Fruit fly (Drosophila melanogaster) whole organism, embryonic: ENCODE data around the gene CG31224.
A peak's percentile ranks its signal among the peaks of the same experiment; 100 is the strongest.

Source experiments
- Atf6 ChIP-seq: fragments of 200-800 bp; sonication (Bioruptor generic); IDR thresholded peaks from 2 replicates; pipeline ENCODE4 v1.3.6; 2022; ENCODE audit warnings: missing biosample characterization, missing genetic modification characterization
- B-H2 ChIP-seq: fragments of 200-800 bp; sonication (Bioruptor generic); optimal IDR thresholded peaks from 2 replicates; lab custom pipeline; 2018; ENCODE audit warnings: missing biosample characterization, mild to moderate bottlenecking, missing genetic modification characterization
- Bgb ChIP-seq: fragments of 200-800 bp; sonication (Bioruptor generic); IDR thresholded peaks from 2 replicates; pipeline ENCODE4 v1.3.6; 2022; ENCODE audit warnings: missing biosample characterization, missing genetic modification characterization; ENCODE audit not compliant: partially characterized antibody
- CG11398 ChIP-seq: fragments of 200-800 bp; sonication (Bioruptor generic); optimal IDR thresholded peaks from 2 replicates; lab custom pipeline; 2016; ENCODE audit warnings: missing biosample characterization, missing genetic modification characterization
- CG13296 ChIP-seq: fragments of 200-800 bp; sonication (Bioruptor generic); optimal IDR thresholded peaks from 3 replicates; lab custom pipeline; 2018; ENCODE audit warnings: missing biosample characterization, mild to moderate bottlenecking, missing genetic modification characterization
- CG14667 ChIP-seq: fragments of 200-800 bp; sonication (Bioruptor generic); IDR thresholded peaks from 2 replicates; pipeline ENCODE4 v1.3.6; 2022; ENCODE audit warnings: missing biosample characterization, missing genetic modification characterization
- CG14860 ChIP-seq: fragments of 200-800 bp; sonication (Bioruptor generic); IDR thresholded peaks from 3 replicates; pipeline ENCODE4 v1.3.6; 2022; ENCODE audit warnings: missing biosample characterization, missing genetic modification characterization; ENCODE audit not compliant: partially characterized antibody
- CG18011 ChIP-seq: fragments of 200-800 bp; sonication (Bioruptor generic); optimal IDR thresholded peaks from 2 replicates; lab custom pipeline; 2017; ENCODE audit warnings: missing biosample characterization, missing genetic modification characterization, mild to moderate bottlenecking, moderate library complexity, missing genotype
- CG30020 ChIP-seq: fragments of 200-800 bp; optimal IDR thresholded peaks from 2 replicates; lab custom pipeline; 2019; ENCODE audit warnings: missing biosample characterization, mild to moderate bottlenecking, missing genetic modification characterization, moderate library complexity
- CG31365 ChIP-seq: fragments of 200-800 bp; sonication (Bioruptor generic); optimal IDR thresholded peaks from 2 replicates; lab custom pipeline; 2018; ENCODE audit warnings: missing biosample characterization, mild to moderate bottlenecking, missing genetic modification characterization
- CG32767 ChIP-seq: fragments of 200-800 bp; sonication (Bioruptor generic); IDR thresholded peaks from 2 replicates; pipeline ENCODE4 v1.3.6; 2022; ENCODE audit warnings: missing biosample characterization, missing genetic modification characterization
- CG5180 ChIP-seq: fragments of 200-800 bp; sonication (Bioruptor generic); optimal IDR thresholded peaks from 3 replicates; lab custom pipeline; 2017; ENCODE audit warnings: missing biosample characterization, missing genetic modification characterization, mild to moderate bottlenecking, moderate library complexity, missing genetic modification reagents
- CG7745 ChIP-seq: fragments of 200-800 bp; sonication (Bioruptor generic); optimal IDR thresholded peaks from 2 replicates; lab custom pipeline; 2018; ENCODE audit warnings: missing biosample characterization, mild to moderate bottlenecking, missing genetic modification characterization, moderate library complexity
- Chrac-16 ChIP-seq: fragments of 200-800 bp; sonication (Bioruptor generic); optimal IDR thresholded peaks from 3 replicates; lab custom pipeline; 2016; ENCODE audit warnings: missing biosample characterization, missing genetic modification characterization
- Dll ChIP-seq: fragments of 200-800 bp; sonication (Bioruptor generic); IDR thresholded peaks from 4 replicates; pipeline ENCODE4 v1.3.6; 2022; ENCODE audit warnings: missing biosample characterization, missing genetic modification characterization; ENCODE audit not compliant: partially characterized antibody
- Dref ChIP-seq: fragments of 200-800 bp; sonication (Bioruptor generic); IDR thresholded peaks from 2 replicates; pipeline ENCODE4 v1.3.6; 2022; ENCODE audit warnings: missing biosample characterization, missing genetic modification characterization
- Eip74EF ChIP-seq, 2 experiments: fragments of 200-800 bp in 1 of 2; fragments of >200 bp in 1 of 2; sonication (Bioruptor generic) in 1 of 2; optimal IDR thresholded peaks; 2 replicates each; lab custom pipeline; 2017 to 2019; ENCODE audit warnings: missing biosample characterization in 2 of 2, missing genetic modification characterization in 2 of 2, mild to moderate bottlenecking in 1 of 2, moderate library complexity in 1 of 2
- Fer1 ChIP-seq: fragments of 200-800 bp; sonication (Bioruptor generic); optimal IDR thresholded peaks from 2 replicates; lab custom pipeline; 2017; ENCODE audit warnings: missing biosample characterization, mild to moderate bottlenecking, missing genetic modification characterization
- HLH4C ChIP-seq: fragments of 200-800 bp; sonication (Bioruptor generic); IDR thresholded peaks from 3 replicates; pipeline ENCODE4 v1.3.6; 2022; ENCODE audit warnings: missing biosample characterization, missing genetic modification characterization; ENCODE audit not compliant: partially characterized antibody
- Hand ChIP-seq: fragments of 200-800 bp; sonication (Bioruptor generic); optimal IDR thresholded peaks from 2 replicates; lab custom pipeline; 2017; ENCODE audit warnings: mild to moderate bottlenecking, missing biosample characterization, missing genetic modification reagents, missing genetic modification characterization
- Hr51 ChIP-seq, 2 experiments: fragments of 200-800 bp; sonication (Bioruptor generic); optimal IDR thresholded peaks; 2 replicates in 1 of 2; 3 replicates in 1 of 2; lab custom pipeline; 2016 to 2018; ENCODE audit warnings: missing biosample characterization in 2 of 2, missing genetic modification characterization in 2 of 2, mild to moderate bottlenecking in 1 of 2, moderate library complexity in 1 of 2
- Kr ChIP-seq: fragments of 200-800 bp; sonication (Bioruptor generic); optimal IDR thresholded peaks from 2 replicates; lab custom pipeline; 2017; ENCODE audit warnings: missing biosample characterization, mild to moderate bottlenecking, missing genetic modification characterization
- Mad ChIP-seq: fragments of 200-800 bp; sonication (Bioruptor generic); optimal IDR thresholded peaks from 2 replicates; lab custom pipeline; 2016; ENCODE audit warnings: missing biosample characterization, missing genetic modification characterization
- Oli ChIP-seq: fragments of 200-800 bp; sonication (Bioruptor generic); optimal IDR thresholded peaks from 2 replicates; lab custom pipeline; 2018; ENCODE audit warnings: missing biosample characterization, mild to moderate bottlenecking, missing genetic modification characterization, moderate library complexity
- al ChIP-seq: fragments of 200-800 bp; sonication (Bioruptor generic); IDR thresholded peaks from 2 replicates; pipeline ENCODE4 v1.3.6; 2022; ENCODE audit warnings: missing biosample characterization, missing genetic modification characterization
- ase ChIP-seq: fragments of 200-800 bp; sonication (Bioruptor generic); IDR thresholded peaks from 3 replicates; pipeline ENCODE4 v1.3.6; 2022; ENCODE audit warnings: missing biosample characterization, missing genetic modification characterization
- bbx ChIP-seq: fragments of 200-800 bp; sonication (Bioruptor generic); IDR thresholded peaks from 2 replicates; pipeline ENCODE4 v1.3.6; 2022; ENCODE audit warnings: missing biosample characterization, missing genetic modification characterization; ENCODE audit not compliant: partially characterized antibody
- da ChIP-seq: fragments of 200-800 bp; sonication (Bioruptor generic); optimal IDR thresholded peaks from 2 replicates; lab custom pipeline; 2016; ENCODE audit warnings: missing biosample characterization, missing genetic modification characterization
- exex ChIP-seq: fragments of 200-800 bp; sonication (Bioruptor generic); optimal IDR thresholded peaks from 4 replicates; lab custom pipeline; 2018; ENCODE audit warnings: missing biosample characterization, mild to moderate bottlenecking, missing genetic modification characterization, moderate library complexity
- fd3F ChIP-seq: fragments of 200-800 bp; sonication (Bioruptor generic); optimal IDR thresholded peaks from 2 replicates; lab custom pipeline; 2018; ENCODE audit warnings: missing biosample characterization, mild to moderate bottlenecking, missing genetic modification characterization, moderate library complexity
- nerfin-1 ChIP-seq: fragments of 200-800 bp; sonication (Bioruptor generic); optimal IDR thresholded peaks from 3 replicates; lab custom pipeline; 2019; ENCODE audit warnings: missing biosample characterization, mild to moderate bottlenecking, missing genetic modification characterization, moderate library complexity
- nerfin-2 ChIP-seq: fragments of 200-800 bp; sonication (Bioruptor generic); IDR thresholded peaks from 2 replicates; pipeline ENCODE4 v1.3.6; 2022; ENCODE audit warnings: missing biosample characterization, missing genetic modification characterization; ENCODE audit not compliant: partially characterized antibody
- otp ChIP-seq: fragments of 200-800 bp; sonication (Bioruptor generic); IDR thresholded peaks from 3 replicates; pipeline ENCODE4, ENCODE4 v1.3.6; 2022; ENCODE audit warnings: missing biosample characterization, missing genetic modification characterization
- pnt ChIP-seq: fragments of 200-800 bp; sonication (Bioruptor generic); optimal IDR thresholded peaks from 3 replicates; lab custom pipeline; 2016; ENCODE audit warnings: missing biosample characterization, missing genetic modification characterization
- pros ChIP-seq: fragments of 200-800 bp; sonication (Bioruptor generic); optimal IDR thresholded peaks from 3 replicates; lab custom pipeline; 2019; ENCODE audit warnings: missing biosample characterization, mild to moderate bottlenecking, missing genetic modification characterization, moderate library complexity
- pzg ChIP-seq: fragments of 200-800 bp; sonication (Bioruptor generic); optimal IDR thresholded peaks from 3 replicates; lab custom pipeline; 2018; ENCODE audit warnings: missing biosample characterization, mild to moderate bottlenecking, missing genetic modification characterization, moderate library complexity
- sc ChIP-seq, 3 experiments: fragments of >200 bp in 2 of 3; fragments of 200-800 bp in 1 of 3; sonication (Bioruptor generic) in 1 of 3; optimal IDR thresholded peaks; 2 replicates in 2 of 3; 3 replicates in 1 of 3; lab custom pipeline; 2017; ENCODE audit warnings: mild to moderate bottlenecking in 1 of 3, missing biosample characterization in 1 of 3, missing genetic modification characterization in 1 of 3, missing genetic modification reagents in 1 of 3
- sisA ChIP-seq: fragments of 200-800 bp; sonication (Bioruptor generic); IDR thresholded peaks from 2 replicates; pipeline ENCODE4 v1.3.6; 2022; ENCODE audit warnings: missing biosample characterization, missing genetic modification characterization
- stc ChIP-seq: fragments of 200-800 bp; sonication (Bioruptor generic); IDR thresholded peaks from 2 replicates; pipeline ENCODE4 v1.3.6; 2022; ENCODE audit warnings: missing biosample characterization, missing genetic modification characterization
- stwl ChIP-seq: fragments of 200-800 bp; sonication (Bioruptor generic); optimal IDR thresholded peaks from 3 replicates; lab custom pipeline; 2018; ENCODE audit warnings: missing biosample characterization, mild to moderate bottlenecking, missing genetic modification characterization, moderate library complexity
- toy ChIP-seq: fragments of 200-800 bp; sonication (Bioruptor generic); IDR thresholded peaks from 2 replicates; pipeline ENCODE4 v1.3.6; 2022; ENCODE audit warnings: missing biosample characterization, missing genetic modification characterization
- ttk ChIP-seq: fragments of 200-800 bp; sonication (Bioruptor generic); IDR thresholded peaks from 2 replicates; pipeline ENCODE4 v2.1.2; 2022; ENCODE audit warnings: missing biosample characterization, missing genetic modification characterization
- tup ChIP-seq: fragments of 200-800 bp; sonication (Bioruptor generic); optimal IDR thresholded peaks from 2 replicates; lab custom pipeline; 2016; ENCODE audit warnings: missing biosample characterization, mild to moderate bottlenecking, missing genetic modification characterization, moderate library complexity
- vnd ChIP-seq: fragments of 200-800 bp; sonication (Bioruptor generic); IDR thresholded peaks from 3 replicates; pipeline ENCODE4 v1.3.6; 2022; ENCODE audit warnings: missing biosample characterization, missing genetic modification characterization; ENCODE audit not compliant: partially characterized antibody
- yki ChIP-seq: fragments of >200 bp; optimal IDR thresholded peaks from 3 replicates; lab custom pipeline; 2018
- zen ChIP-seq: fragments of 200-800 bp; sonication (Bioruptor generic); optimal IDR thresholded peaks from 3 replicates; lab custom pipeline; 2018; ENCODE audit warnings: missing biosample characterization, mild to moderate bottlenecking, missing genetic modification characterization, moderate library complexity

The CG31224 gene

dm6 chr3R:18667659-18668248 is 8.6 kb upstream of the CG31224 start, which contains the start of gene CG31229 (continued):
- TF ChIP-seq HLH4C (GFP tag; lab: Robert Waterston, UW) (peak; percentile 56; the same call in 1 of the 3 replicates), zen (tag; lab: Kevin White, UChicago) (no peak), bbx (peak; percentile 27; the same call in 1 of the 2 replicates)
- TF ChIP-seq, all 482 proteins: peak for 52

dm6 chr3R:18665061-18665460 is 6.0 kb upstream of the CG31224 start, which contains the start of gene CG31231:
CG31231 (plus strand) TSS chr3R:18665361.
- TF ChIP-seq CG30020 (tag; lab: Kevin White, UChicago) (no peak), sisA (GFP tag; lab: Robert Waterston, UW) (no peak), Kr (GFP tag; lab: Kevin White, UChicago) (no peak), pros (GFP tag; lab: Kevin White, UChicago) (no peak), pzg (no peak), CG14860 (GFP tag; lab: Robert Waterston, UW) (no peak), tup (GFP tag; lab: Kevin White, UChicago) (no peak), CG11398 (GFP tag; lab: Kevin White, UChicago) (no peak), stc (no peak), Dref (no peak), Hand (no peak), Bgb (GFP tag; lab: Robert Waterston, UW) (no peak), Dll (no peak), da (GFP tag; lab: Kevin White, UChicago) (no peak), pnt (GFP tag; lab: Kevin White, UChicago) (no peak), CG14667 (GFP tag; lab: Robert Waterston, UW) (no peak)

- no peak for TF ChIP-seq CG31365
- TF ChIP-seq yki (lab: Kevin White, UChicago) = no peak
- TF ChIP-seq exex (tag; lab: Kevin White, UChicago) = no peak
- no peak for TF ChIP-seq ttk (GFP tag; lab: Robert Waterston, UW)
- TF ChIP-seq nerfin-1 (tag; lab: Kevin White, UChicago) = peak; percentile 41
- no peak for TF ChIP-seq CG7745 (tag; lab: Kevin White, UChicago)
- TF ChIP-seq CG13296 (GFP tag; lab: Kevin White, UChicago) = no peak
- TF ChIP-seq sc (optimal IDR thresholded peaks at IDR 0.05; lab: Kevin White, UChicago) = no peak
- TF ChIP-seq sc (GFP tag; optimal IDR thresholded peaks at IDR 0.05; lab: Kevin White, UChicago) = no peak
- peak; percentile 75 for TF ChIP-seq stwl (tag; lab: Kevin White, UChicago)
- TF ChIP-seq fd3F (GFP tag; lab: Kevin White, UChicago) = no peak
- no peak for TF ChIP-seq Atf6 (GFP tag; lab: Robert Waterston, UW)
- TF ChIP-seq Chrac-16 = no peak
- no peak for TF ChIP-seq Hr51 (GFP tag; optimal IDR thresholded peaks at IDR 0.05; lab: Kevin White, UChicago)
- no peak for TF ChIP-seq otp (GFP tag; lab: Robert Waterston, UW)
- peak; percentile 15 for TF ChIP-seq CG18011 (GFP tag; lab: Kevin White, UChicago)
- no peak for TF ChIP-seq vnd (GFP tag; lab: Robert Waterston, UW)
- TF ChIP-seq Fer1 (GFP tag; lab: Kevin White, UChicago) = peak; percentile 16
- TF ChIP-seq toy (GFP tag; lab: Robert Waterston, UW) = no peak
- TF ChIP-seq zen (tag; lab: Kevin White, UChicago) = peak; percentile 1
- no peak for TF ChIP-seq Mad (GFP tag; lab: Kevin White, UChicago)
- no peak for TF ChIP-seq Oli (tag; lab: Kevin White, UChicago)
- TF ChIP-seq Eip74EF (GFP tag; optimal IDR thresholded peaks at IDR 0.05; lab: Kevin White, UChicago) = no peak
- TF ChIP-seq nerfin-2 (GFP tag; lab: Robert Waterston, UW) = no peak; the same call in 1 of the 2 replicates
- no peak for TF ChIP-seq B-H2 (GFP tag; lab: Kevin White, UChicago)
- TF ChIP-seq al (GFP tag; lab: Robert Waterston, UW) = no peak
- TF ChIP-seq ase = no peak
- TF ChIP-seq CG5180 (GFP tag; lab: Kevin White, UChicago) = no peak
- no peak for TF ChIP-seq CG32767 (GFP tag; lab: Robert Waterston, UW)
Measured at dm6 chr3R:18663525-18663924, 4.4 kb upstream of the CG31224 start, which contains the start of the genes Cpsf73 and Gos28. Cpsf73 (minus strand) TSS chr3R:18663552. Gos28 (plus strand) TSS chr3R:18663738.
